Fruit fly (Drosophila melanogaster) whole organism, embryonic: Measurements from ENCODE around the gene neur.

ENCODE experiments used
- ATbp ChIP-seq: fragments of 200-800 bp; sonication (Bioruptor generic); optimal IDR thresholded peaks from 2 replicates; lab custom pipeline; 2017; ENCODE audit warnings: missing biosample characterization, mild to moderate bottlenecking, missing genetic modification characterization, missing genetic modification reagents
- CG10462 ChIP-seq: fragments of 200-800 bp; sonication (Bioruptor generic); optimal IDR thresholded peaks from 2 replicates; lab custom pipeline; 2016; ENCODE audit warnings: missing biosample characterization, missing genetic modification characterization
- CG12155 ChIP-seq: fragments of 200-800 bp; sonication (Bioruptor generic); optimal IDR thresholded peaks from 3 replicates; lab custom pipeline; 2016; ENCODE audit warnings: missing biosample characterization, missing genetic modification characterization
- CG12219 ChIP-seq: fragments of 200-800 bp; sonication (Bioruptor generic); optimal IDR thresholded peaks from 3 replicates; lab custom pipeline; 2018; ENCODE audit warnings: missing biosample characterization, mild to moderate bottlenecking, missing genetic modification characterization
- CG14710 ChIP-seq: fragments of 200-800 bp; sonication (Bioruptor generic); optimal IDR thresholded peaks from 3 replicates; lab custom pipeline; 2019; ENCODE audit warnings: missing biosample characterization, mild to moderate bottlenecking, missing genetic modification characterization, moderate library complexity
- CG16815 ChIP-seq: fragments of 200-800 bp; sonication (Bioruptor generic); optimal IDR thresholded peaks from 3 replicates; lab custom pipeline; 2017; ENCODE audit warnings: missing biosample characterization, mild to moderate bottlenecking, missing genetic modification characterization
- CG2116 ChIP-seq: fragments of 200-800 bp; sonication (Bioruptor generic); optimal IDR thresholded peaks from 3 replicates; lab custom pipeline; 2018; ENCODE audit warnings: missing biosample characterization, mild to moderate bottlenecking, missing genetic modification characterization
- CG2875 ChIP-seq: fragments of 200-800 bp; sonication (Bioruptor generic); optimal IDR thresholded peaks from 2 replicates; lab custom pipeline; 2017; ENCODE audit warnings: missing biosample characterization, mild to moderate bottlenecking, missing genetic modification characterization, missing genetic modification reagents
- CG31224 ChIP-seq: fragments of 200-800 bp; sonication (Bioruptor generic); IDR thresholded peaks from 2 replicates; pipeline ENCODE4 v1.3.6; 2022; ENCODE audit warnings: missing biosample characterization, missing genetic modification characterization
- CG31365 ChIP-seq: fragments of 200-800 bp; sonication (Bioruptor generic); optimal IDR thresholded peaks from 2 replicates; lab custom pipeline; 2018; ENCODE audit warnings: missing biosample characterization, mild to moderate bottlenecking, missing genetic modification characterization
- CG34376 ChIP-seq: fragments of 200-800 bp; sonication (Bioruptor generic); optimal IDR thresholded peaks from 2 replicates; lab custom pipeline; 2018; ENCODE audit warnings: missing biosample characterization, mild to moderate bottlenecking, missing genetic modification characterization
- CG3726 ChIP-seq: fragments of 200-800 bp; sonication (Bioruptor generic); IDR thresholded peaks from 3 replicates; pipeline ENCODE4, ENCODE4 v1.3.6; 2022; ENCODE audit warnings: missing biosample characterization, missing genetic modification characterization
- CG42726 ChIP-seq: fragments of 200-800 bp; sonication (Bioruptor generic); IDR thresholded peaks from 2 replicates; pipeline ENCODE4 v1.3.6; 2022; ENCODE audit warnings: missing biosample characterization, missing genetic modification characterization; ENCODE audit not compliant: partially characterized antibody
- CG4424 ChIP-seq: fragments of 200-800 bp; sonication (Bioruptor generic); optimal IDR thresholded peaks from 3 replicates; lab custom pipeline; 2016; ENCODE audit warnings: missing biosample characterization, missing genetic modification characterization
- CG6689 ChIP-seq: fragments of 200-800 bp; sonication (Bioruptor generic); IDR thresholded peaks from 2 replicates; pipeline ENCODE4 v1.3.6; 2022; ENCODE audit warnings: missing biosample characterization, missing genetic modification characterization
- CG7839 ChIP-seq: fragments of 200-800 bp; sonication (Bioruptor generic); optimal IDR thresholded peaks from 3 replicates; lab custom pipeline; 2018; ENCODE audit warnings: missing biosample characterization, mild to moderate bottlenecking, missing genetic modification characterization, moderate library complexity
- CG8281 ChIP-seq: fragments of 200-800 bp; sonication (Bioruptor generic); optimal IDR thresholded peaks from 2 replicates; lab custom pipeline; 2018; ENCODE audit warnings: missing biosample characterization, mild to moderate bottlenecking, missing genetic modification characterization, moderate library complexity
- CG9876 ChIP-seq: fragments of 200-800 bp; sonication (Bioruptor generic); optimal IDR thresholded peaks from 2 replicates; lab custom pipeline; 2016; ENCODE audit warnings: missing biosample characterization, missing genetic modification characterization
- CTCF ChIP-seq: fragments of 200-800 bp; sonication (Bioruptor generic); optimal IDR thresholded peaks from 2 replicates; lab custom pipeline; 2017; ENCODE audit warnings: missing biosample characterization, mild to moderate bottlenecking, missing genetic modification characterization, moderate library complexity
- Doc2 ChIP-seq: fragments of 200-800 bp; sonication (Bioruptor generic); IDR thresholded peaks from 2 replicates; pipeline ENCODE4 v1.3.6; 2022; ENCODE audit warnings: missing biosample characterization, missing genetic modification characterization
- E2f2 ChIP-seq: fragments of 200-800 bp; sonication (Bioruptor generic); IDR thresholded peaks from 2 replicates; pipeline ENCODE4 v1.3.6; 2022; ENCODE audit warnings: missing biosample characterization, missing genetic modification characterization
- Gug ChIP-seq: fragments of 200-800 bp; sonication (Bioruptor generic); IDR thresholded peaks from 4 replicates; pipeline ENCODE4 v1.3.6; 2022; ENCODE audit warnings: missing biosample characterization, missing genetic modification characterization
- HLH3B ChIP-seq: fragments of 200-800 bp; sonication (Bioruptor generic); IDR thresholded peaks from 2 replicates; pipeline ENCODE4 v1.3.6; 2022; ENCODE audit warnings: missing biosample characterization, missing genetic modification characterization
- Hsf ChIP-seq: fragments of 200-800 bp; sonication (Bioruptor generic); optimal IDR thresholded peaks from 3 replicates; lab custom pipeline; 2016; ENCODE audit warnings: missing biosample characterization, missing genetic modification characterization
- Nf-YC ChIP-seq: fragments of 200-800 bp; optimal IDR thresholded peaks from 3 replicates; lab custom pipeline; 2019; ENCODE audit warnings: missing biosample characterization, mild to moderate bottlenecking, missing genetic modification characterization, moderate library complexity
- Six4 ChIP-seq: fragments of 200-800 bp; sonication (Bioruptor generic); optimal IDR thresholded peaks from 2 replicates; lab custom pipeline; 2016; ENCODE audit warnings: missing biosample characterization, missing genetic modification characterization
- Trl ChIP-seq, 3 experiments: fragments of >200 bp in 2 of 3; fragments of 200-800 bp in 1 of 3; sonication (Bioruptor generic) in 1 of 3; optimal IDR thresholded peaks; 2 replicates in 1 of 3; 3 replicates in 2 of 3; lab custom pipeline; 2016 to 2017; ENCODE audit warnings: missing biosample characterization in 1 of 3, missing genetic modification characterization in 1 of 3
- cas ChIP-seq: fragments of 200-800 bp; sonication (Bioruptor generic); IDR thresholded peaks from 2 replicates; pipeline ENCODE4 v1.3.6; 2022; ENCODE audit warnings: missing biosample characterization, missing genetic modification characterization
- croc ChIP-seq: fragments of 200-800 bp; sonication (Bioruptor generic); conservative IDR thresholded peaks from 3 replicates; pipeline ENCODE4 v1.3.6; 2022; ENCODE audit warnings: missing biosample characterization, missing genetic modification characterization
- dan ChIP-seq: fragments of 200-800 bp; sonication (Bioruptor generic); IDR thresholded peaks from 2 replicates; pipeline ENCODE4 v1.3.6; 2022; ENCODE audit warnings: missing biosample characterization, missing genetic modification characterization
- dysf ChIP-seq: fragments of 200-800 bp; sonication (Bioruptor generic); IDR thresholded peaks from 3 replicates; pipeline ENCODE4 v1.3.6; 2022; ENCODE audit warnings: missing biosample characterization, missing genetic modification characterization
- grn ChIP-seq: fragments of 200-800 bp; sonication (Bioruptor generic); optimal IDR thresholded peaks from 3 replicates; lab custom pipeline; 2017; ENCODE audit warnings: missing biosample characterization, missing genetic modification characterization
- gsb ChIP-seq: fragments of 200-800 bp; sonication (Bioruptor generic); IDR thresholded peaks from 2 replicates; pipeline ENCODE4 v1.3.6; 2022; ENCODE audit warnings: missing biosample characterization, missing genetic modification characterization
- inv ChIP-seq: fragments of 200-800 bp; sonication (Bioruptor generic); IDR thresholded peaks from 2 replicates; pipeline ENCODE4 v1.3.6; 2022; ENCODE audit warnings: missing biosample characterization, missing genetic modification characterization; ENCODE audit not compliant: partially characterized antibody
- jumu ChIP-seq: fragments of 200-800 bp; sonication (Bioruptor generic); optimal IDR thresholded peaks from 3 replicates; lab custom pipeline; 2016; ENCODE audit warnings: missing biosample characterization, missing genetic modification characterization
- luna ChIP-seq: fragments of 200-800 bp; sonication (Bioruptor generic); optimal IDR thresholded peaks from 2 replicates; lab custom pipeline; 2016; ENCODE audit warnings: missing biosample characterization, missing genetic modification characterization
- nau ChIP-seq: fragments of 200-800 bp; sonication (Bioruptor generic); optimal IDR thresholded peaks from 3 replicates; lab custom pipeline; 2017; ENCODE audit warnings: missing biosample characterization, mild to moderate bottlenecking, missing genetic modification characterization, missing genetic modification reagents
- peb ChIP-seq: fragments of 200-800 bp; sonication (Bioruptor generic); IDR thresholded peaks from 2 replicates; pipeline ENCODE4 v1.3.6; 2022; ENCODE audit warnings: missing biosample characterization, missing genetic modification characterization
- pnt ChIP-seq: fragments of 200-800 bp; sonication (Bioruptor generic); optimal IDR thresholded peaks from 3 replicates; lab custom pipeline; 2016; ENCODE audit warnings: missing biosample characterization, missing genetic modification characterization
- psq ChIP-seq: fragments of 200-800 bp; sonication (Bioruptor generic); optimal IDR thresholded peaks from 2 replicates; lab custom pipeline; 2017; ENCODE audit warnings: missing biosample characterization, missing genetic modification characterization
- repo ChIP-seq: fragments of 200-800 bp; sonication (Bioruptor generic); optimal IDR thresholded peaks from 2 replicates; lab custom pipeline; 2016; ENCODE audit warnings: missing biosample characterization, missing genetic modification characterization
- rib ChIP-seq: fragments of 200-800 bp; sonication (Bioruptor generic); IDR thresholded peaks from 2 replicates; pipeline ENCODE4 v1.3.6; 2022; ENCODE audit warnings: missing biosample characterization, missing genetic modification characterization
- sd ChIP-seq: fragments of 200-800 bp; sonication (Bioruptor generic); optimal IDR thresholded peaks from 3 replicates; lab custom pipeline; 2018; ENCODE audit warnings: missing biosample characterization, mild to moderate bottlenecking, missing genetic modification characterization, moderate library complexity
- ttk ChIP-seq: fragments of 200-800 bp; sonication (Bioruptor generic); IDR thresholded peaks from 2 replicates; pipeline ENCODE4 v2.1.2; 2022; ENCODE audit warnings: missing biosample characterization, missing genetic modification characterization
- tup ChIP-seq: fragments of 200-800 bp; sonication (Bioruptor generic); optimal IDR thresholded peaks from 2 replicates; lab custom pipeline; 2016; ENCODE audit warnings: missing biosample characterization, mild to moderate bottlenecking, missing genetic modification characterization, moderate library complexity
- unpg ChIP-seq: fragments of 200-800 bp; sonication (Bioruptor generic); optimal IDR thresholded peaks from 3 replicates; lab custom pipeline; 2018; ENCODE audit warnings: missing biosample characterization, mild to moderate bottlenecking, missing genetic modification characterization, moderate library complexity
- vnd ChIP-seq: fragments of 200-800 bp; sonication (Bioruptor generic); IDR thresholded peaks from 3 replicates; pipeline ENCODE4 v1.3.6; 2022; ENCODE audit warnings: missing biosample characterization, missing genetic modification characterization; ENCODE audit not compliant: partially characterized antibody
- zen ChIP-seq: fragments of 200-800 bp; sonication (Bioruptor generic); optimal IDR thresholded peaks from 3 replicates; lab custom pipeline; 2018; ENCODE audit warnings: missing biosample characterization, mild to moderate bottlenecking, missing genetic modification characterization, moderate library complexity
- zfh1 ChIP-seq: fragments of 200-800 bp; sonication (Bioruptor generic); IDR thresholded peaks from 3 replicates; pipeline ENCODE4 v1.3.6; 2022; ENCODE audit warnings: missing biosample characterization, missing genetic modification characterization

neur gene

dm6 chr3R:9055119-9056105, 16.1 kb upstream of the neur start (continued):
- TF ChIP-seq jumu (GFP tag; lab: Kevin White, UChicago) (peak; percentile 59), luna (GFP tag; lab: Kevin White, UChicago) (peak; percentile 61), ATbp (peak; percentile 87), psq (GFP tag; lab: Kevin White, UChicago) (peak; percentile 35), CG9876 (peak; percentile 79), Hsf (peak; percentile 83), Nf-YC (tag; lab: Kevin White, UChicago) (peak; percentile 76), HLH3B (GFP tag; lab: Robert Waterston, UW) (no peak), unpg (GFP tag; lab: Kevin White, UChicago) (peak; percentile 97), CG3726 (GFP tag; lab: Robert Waterston, UW) (no peak), repo (GFP tag; lab: Kevin White, UChicago) (peak; percentile 52), CG14710 (peak; percentile 91), CG6689 (GFP tag; lab: Robert Waterston, UW) (no peak), gsb (no peak), grn (GFP tag; lab: Kevin White, UChicago) (peak; percentile 51), CG31224 (GFP tag; lab: Robert Waterston, UW) (no peak), tup (GFP tag; lab: Kevin White, UChicago) (peak; percentile 70), E2f2 (GFP tag; lab: Robert Waterston, UW) (no peak), peb (GFP tag; lab: Robert Waterston, UW) (no peak), dan (no peak), CTCF (peak; percentile 63), CG31365 (tag; lab: Kevin White, UChicago) (peak; percentile 77), zfh1 (GFP tag; lab: Robert Waterston, UW) (no peak), CG42726 (no peak), CG12219 (GFP tag; lab: Kevin White, UChicago) (peak; percentile 92), CG12155 (peak; percentile 90), CG7839 (tag; lab: Kevin White, UChicago) (peak; percentile 98), CG8281 (tag; lab: Kevin White, UChicago) (peak; percentile 69), CG34376 (GFP tag; lab: Kevin White, UChicago) (peak; percentile 85), inv (GFP tag; lab: Robert Waterston, UW) (no peak), vnd (GFP tag; lab: Robert Waterston, UW) (no peak), CG4424 (GFP tag; lab: Kevin White, UChicago) (peak; percentile 94), nau (GFP tag; lab: Kevin White, UChicago) (peak; percentile 85), CG16815 (GFP tag; lab: Kevin White, UChicago) (peak; percentile 83), Trl (optimal IDR thresholded peaks at IDR 0.05; lab: Kevin White, UChicago) (peak in 1 of 2 experiments; percentile 5), Trl (GFP tag; optimal IDR thresholded peaks at IDR 0.05; lab: Kevin White, UChicago) (peak; percentile 58), dysf (no peak), sd (peak; percentile 84), CG10462 (GFP tag; lab: Kevin White, UChicago) (peak; percentile 64), rib (no peak), pnt (GFP tag; lab: Kevin White, UChicago) (peak; percentile 73), Doc2 (no peak), Six4 (GFP tag; lab: Kevin White, UChicago) (peak; percentile 82), CG2116 (GFP tag; lab: Kevin White, UChicago) (peak; percentile 41), ttk (GFP tag; lab: Robert Waterston, UW) (no peak), croc (peak; percentile 82), cas (no peak), zen (peak; percentile 87), CG2875 (GFP tag; lab: Kevin White, UChicago) (peak; percentile 79), Gug (GFP tag; lab: Robert Waterston, UW) (peak; percentile 77)
